Worm (Caenorhabditis elegans): ENCODE results near the gene sre-34.

ce11 chrII:12485060-12485459 lies 35.1 kb downstream of the sre-34 start, which contains the start of gene F15A4.10:
- no peak for TF ChIP-seq ets-4 (GFP tag; optimal IDR thresholded peaks at IDR 0.05)
- TF ChIP-seq unc-62 (GFP tag; optimal IDR thresholded peaks at IDR 0.05), result no peak
- no peak for TF ChIP-seq nhr-120 (GFP tag; IDR thresholded peaks at IDR 0.05)
- no peak for TF ChIP-seq akir-1 (GFP tag; optimal IDR thresholded peaks at IDR 0.05)
- TF ChIP-seq F23B12.7 (tag; optimal IDR thresholded peaks at IDR 0.05; ENCODE audit: insufficient read depth), result no peak
- TF ChIP-seq athp-1 (tag; optimal IDR thresholded peaks at IDR 0.05), result no peak
- no peak for TF ChIP-seq sdz-38 (tag; optimal IDR thresholded peaks at IDR 0.05)
- no peak for TF ChIP-seq mcd-1 (GFP tag; IDR thresholded peaks at IDR 0.05)
